Worm (Caenorhabditis elegans) whole organism, midembryonic: Measurements from ENCODE around the gene ugt-30.

Source experiments
- flt-1 ChIP-seq: fragments of 200-800 bp; sonication (Bioruptor generic); IDR thresholded peaks from 2 replicates; pipeline ENCODE4 v1.3.6; 2022; ENCODE audit warnings: missing genetic modification characterization, missing compliant biosample characterization
- ztf-23 ChIP-seq: fragments of 200-800 bp; sonication (Bioruptor generic); IDR thresholded peaks from 2 replicates; pipeline ENCODE4 v1.3.6; 2022; ENCODE audit warnings: missing genetic modification reagents, missing genetic modification characterization, missing compliant biosample characterization

DNA sequence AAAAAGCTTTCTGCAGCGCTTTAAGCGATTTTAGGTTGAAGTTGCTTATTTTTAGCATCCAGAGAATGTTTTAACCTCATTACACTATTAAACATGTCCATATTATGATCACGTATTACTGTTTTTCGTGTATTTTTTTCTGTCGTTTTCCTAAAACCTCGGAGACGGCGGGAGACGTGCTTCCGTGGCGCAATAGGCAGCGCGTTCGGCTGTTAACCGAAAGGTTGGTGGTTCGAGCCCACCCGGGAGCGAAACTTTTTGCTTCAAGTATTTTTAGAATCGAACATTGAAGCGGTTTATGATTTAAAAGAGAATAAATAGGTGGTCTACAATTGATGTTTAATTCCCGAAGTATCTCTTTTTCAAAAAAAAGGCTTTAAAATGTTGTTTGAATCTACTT lies 31.4 kb upstream of the ugt-30 start:
- TF ChIP-seq flt-1: no peak
- no peak for TF ChIP-seq ztf-23 (GFP tag; lab: Robert Waterston, UW)
